Worm (Caenorhabditis elegans) whole organism, L4 larva: ENCODE measurements around the gene C34C6.9.
A peak's percentile ranks its signal among the peaks of the same experiment; 100 is the strongest.

ENCODE experiments used
- D1046.2 ChIP-seq: fragments of 200-800 bp; sonication (Bioruptor generic); IDR thresholded peaks from 2 replicates; pipeline ENCODE4 v1.3.6; 2022; ENCODE audit warnings: missing genetic modification characterization, missing compliant biosample characterization
- F44E2.7 ChIP-seq: fragments of 200-800 bp; sonication (Bioruptor generic); IDR thresholded peaks from 2 replicates; pipeline ENCODE4 v2.1.2; 2022; ENCODE audit warnings: missing genetic modification characterization, missing compliant biosample characterization
- F49E8.2 ChIP-seq: sonication (generic microtip); optimal IDR thresholded peaks from 2 replicates; lab custom pipeline; 2016; ENCODE audit warnings: missing compliant biosample characterization, mild to moderate bottlenecking, missing genetic modification characterization, borderline replicate concordance
- T26A8.4 ChIP-seq: fragments of 200-800 bp; sonication (Bioruptor generic); IDR thresholded peaks from 2 replicates; pipeline ENCODE4 v1.3.6; 2022; ENCODE audit warnings: missing genetic modification characterization, missing compliant biosample characterization
- Y5F2A.4 ChIP-seq: fragments of 200-800 bp; sonication (Bioruptor generic); optimal IDR thresholded peaks from 2 replicates; lab custom pipeline; 2018; ENCODE audit warnings: mild to moderate bottlenecking, missing genetic modification characterization, missing compliant biosample characterization
- Y75B8A.6 ChIP-seq: fragments of 200-800 bp; sonication (Bioruptor generic); IDR thresholded peaks from 2 replicates; pipeline ENCODE4 v1.3.6; 2022; ENCODE audit warnings: missing genetic modification reagents, missing genetic modification characterization, missing compliant biosample characterization
- ZK337.2 ChIP-seq: fragments of 200-800 bp; sonication (Bioruptor generic); IDR thresholded peaks from 2 replicates; pipeline ENCODE4 v1.3.6; 2022; ENCODE audit warnings: missing genetic modification reagents, missing genetic modification characterization, missing compliant biosample characterization
- aha-1 ChIP-seq: fragments of 150-350 bp; peaks from one replicate; lab custom pipeline; 2014; ENCODE audit warnings: missing biosample characterization, missing genetic modification characterization
- aly-2 ChIP-seq: sonication (generic microtip); optimal IDR thresholded peaks from 2 replicates; lab custom pipeline; 2018; ENCODE audit warnings: missing biosample characterization, missing genetic modification characterization
- ceh-28 ChIP-seq: fragments of 150-350 bp; optimal IDR thresholded peaks from 2 replicates; lab custom pipeline; 2014; ENCODE audit warnings: missing biosample characterization, missing genetic modification reagents, missing genetic modification characterization
- ceh-62 ChIP-seq: sonication (generic microtip); optimal IDR thresholded peaks from 2 replicates; lab custom pipeline; 2017; ENCODE audit warnings: missing biosample characterization, missing genetic modification characterization
- ces-1 ChIP-seq: fragments of 150-350 bp; sonication (generic microtip); optimal IDR thresholded peaks from 4 replicates; lab custom pipeline; 2014; ENCODE audit warnings: missing biosample characterization, missing genetic modification reagents, missing genetic modification characterization
- ctbp-1 ChIP-seq: fragments of 200-800 bp; sonication (Bioruptor generic); IDR thresholded peaks from 2 replicates; pipeline ENCODE4 v1.3.6; 2022; ENCODE audit warnings: missing genetic modification reagents, missing genetic modification characterization, missing compliant biosample characterization
- daf-16 ChIP-seq, 3 experiments: sonication (generic microtip); optimal IDR thresholded peaks; 2 replicates each; lab custom pipeline; 2016 to 2017; ENCODE audit warnings: missing genetic modification characterization in 3 of 3, missing genetic modification reagents in 3 of 3, mild to moderate bottlenecking in 2 of 3, missing compliant biosample characterization in 2 of 3, missing biosample characterization in 1 of 3, moderate library complexity in 1 of 3
- daf-8 ChIP-seq: fragments of 200-800 bp; sonication (Bioruptor generic); IDR thresholded peaks from 2 replicates; pipeline ENCODE4 v1.3.6; 2022; ENCODE audit warnings: missing genetic modification characterization, missing compliant biosample characterization
- dmd-8 ChIP-seq: fragments of 200-800 bp; sonication (Bioruptor generic); IDR thresholded peaks from 2 replicates; pipeline ENCODE4 v1.3.6; 2022; ENCODE audit warnings: missing genetic modification characterization, missing compliant biosample characterization
- duxl-1 ChIP-seq: sonication (generic microtip); optimal IDR thresholded peaks from 2 replicates; lab custom pipeline; 2016; ENCODE audit warnings: mild to moderate bottlenecking, missing genetic modification characterization, moderate library complexity, missing compliant biosample characterization; ENCODE audit not compliant: poor library complexity
- dve-1 ChIP-seq: sonication (generic microtip); optimal IDR thresholded peaks from 2 replicates; lab custom pipeline; 2017; ENCODE audit warnings: antibody characterized with exemption, mild to moderate bottlenecking, missing genetic modification characterization, missing compliant biosample characterization; ENCODE audit not compliant: insufficient read depth
- egl-43 ChIP-seq: fragments of 200-800 bp; sonication (Bioruptor generic); IDR thresholded peaks from 2 replicates; pipeline ENCODE4 v1.3.6; 2022; ENCODE audit warnings: missing genetic modification reagents, missing genetic modification characterization, missing compliant biosample characterization
- fos-1 ChIP-seq: fragments of 150-350 bp; optimal IDR thresholded peaks from 2 replicates; lab custom pipeline; 2014; ENCODE audit warnings: missing biosample characterization, missing genetic modification characterization
- hlh-11 ChIP-seq: fragments of 200-800 bp; sonication (Bioruptor generic); optimal IDR thresholded peaks from 2 replicates; lab custom pipeline; 2018; ENCODE audit warnings: mild to moderate bottlenecking, missing genetic modification characterization, missing compliant biosample characterization
- jun-1 ChIP-seq: fragments of 150-350 bp; optimal IDR thresholded peaks from 2 replicates; lab custom pipeline; 2014; ENCODE audit warnings: missing biosample characterization, missing genetic modification reagents, missing genetic modification characterization
- lin-1 ChIP-seq: fragments of 200-800 bp; sonication (Bioruptor generic); IDR thresholded peaks from 2 replicates; pipeline ENCODE4 v1.3.6; 2022; ENCODE audit warnings: missing genetic modification reagents, missing genetic modification characterization, missing compliant biosample characterization
- lin-38 ChIP-seq: fragments of 200-800 bp; sonication (Bioruptor generic); IDR thresholded peaks from 2 replicates; pipeline ENCODE4 v1.3.6; 2022; ENCODE audit warnings: missing genetic modification reagents, missing genetic modification characterization, missing compliant biosample characterization
- mes-2 ChIP-seq: sonication (generic microtip); optimal IDR thresholded peaks from 2 replicates; lab custom pipeline; 2016; ENCODE audit warnings: missing genotype, mild to moderate bottlenecking, missing genetic modification characterization, missing compliant biosample characterization; ENCODE audit not compliant: poor library complexity, severe bottlenecking
- mxl-3 ChIP-seq: fragments of 200-800 bp; sonication (Bioruptor generic); optimal IDR thresholded peaks from 2 replicates; lab custom pipeline; 2018; ENCODE audit warnings: mild to moderate bottlenecking, missing genetic modification characterization, missing compliant biosample characterization
- nhr-102 ChIP-seq: sonication (generic microtip); optimal IDR thresholded peaks from 2 replicates; lab custom pipeline; 2016; ENCODE audit warnings: mild to moderate bottlenecking, missing genetic modification characterization, moderate library complexity, missing compliant biosample characterization
- nhr-11 ChIP-seq: fragments of 150-350 bp; optimal IDR thresholded peaks from 2 replicates; lab custom pipeline; 2014; ENCODE audit warnings: missing biosample characterization, missing genetic modification characterization
- nhr-28 ChIP-seq: fragments of 150-350 bp; optimal IDR thresholded peaks from 2 replicates; lab custom pipeline; 2014; ENCODE audit warnings: missing biosample characterization, missing genetic modification characterization
- nhr-41 ChIP-seq: fragments of 200-800 bp; sonication (Bioruptor generic); IDR thresholded peaks from 2 replicates; pipeline ENCODE4 v1.3.6; 2022; ENCODE audit warnings: missing genetic modification reagents, missing genetic modification characterization, missing compliant biosample characterization
- nhr-6 ChIP-seq: fragments of 150-350 bp; optimal IDR thresholded peaks from 2 replicates; lab custom pipeline; 2014; ENCODE audit warnings: missing biosample characterization, missing genetic modification characterization
- pha-4 ChIP-seq, 2 experiments: fragments of 150-350 bp in 1 of 2; fragments of 200-800 bp in 1 of 2; sonication (Bioruptor generic) in 1 of 2; IDR thresholded peaks in 1 of 2; optimal IDR thresholded peaks in 1 of 2; 2 replicates each; pipeline versions ENCODE4 v1.3.6 to Lab custom; 2014 to 2022; ENCODE audit warnings: missing genetic modification characterization in 2 of 2, missing genetic modification reagents in 2 of 2, missing biosample characterization in 1 of 2, missing compliant biosample characterization in 1 of 2
- snpc-4 ChIP-seq: fragments of 150-350 bp; optimal IDR thresholded peaks from 2 replicates; lab custom pipeline; 2014; ENCODE audit warnings: missing biosample characterization, missing genetic modification characterization
- unc-130 ChIP-seq: sonication (generic microtip); optimal IDR thresholded peaks from 2 replicates; lab custom pipeline; 2016; ENCODE audit warnings: missing genetic modification reagents, missing genetic modification characterization, missing compliant biosample characterization
- unc-39 ChIP-seq: sonication (generic microtip); optimal IDR thresholded peaks from 2 replicates; lab custom pipeline; 2017; ENCODE audit warnings: missing biosample characterization, missing genetic modification characterization

Gene C34C6.9

ce11 chrII:8641131-8641530, 44.6 kb upstream of the C34C6.9 start, which contains the start of gene D2085.7:
D2085.7 (plus strand) TSS chrII:8641381.
- TF ChIP-seq ctbp-1 (GFP tag; lab: Robert Waterston, UW) (no peak), fos-1 (tag; lab: Kevin White, UChicago) (no peak), snpc-4 (no peak), mes-2 (peak; percentile 10), dve-1 (tag; lab: Kevin White, UChicago) (peak; percentile 9), ZK337.2 (GFP tag; lab: Robert Waterston, UW) (no peak), hlh-11 (tag; lab: Kevin White, UChicago) (peak; percentile 14), daf-16 (GFP tag; optimal IDR thresholded peaks at IDR 0.05; lab: Kevin White, UChicago) (no peak), daf-16 (tag; optimal IDR thresholded peaks at IDR 0.05; lab: Kevin White, UChicago) (peak; percentile 19), mxl-3 (no peak), nhr-28 (peak; percentile 3)
- TF ChIP-seq, all 104 proteins: peak for 5

- TF ChIP-seq nhr-41 (GFP tag; lab: Robert Waterston, UW): no peak
- TF ChIP-seq lin-38: no peak
- no peak for TF ChIP-seq D1046.2 (GFP tag; lab: Robert Waterston, UW)
- TF ChIP-seq ceh-28: no peak
- no peak for TF ChIP-seq nhr-11 (tag; lab: Kevin White, UChicago)
- TF ChIP-seq egl-43 (GFP tag; lab: Robert Waterston, UW): no peak
- TF ChIP-seq unc-39 (tag; lab: Kevin White, UChicago): no peak
- TF ChIP-seq daf-8 (GFP tag; lab: Robert Waterston, UW): no peak
These were observed 43.3 kb upstream of the C34C6.9 start for ce11 chrII:8642376-8642775.

- TF ChIP-seq aha-1 (tag; lab: Kevin White, UChicago): peak; percentile 50
- no peak for TF ChIP-seq Y5F2A.4 (GFP tag; lab: Kevin White, UChicago)
These were observed 41.9 kb upstream of the C34C6.9 start for ce11 chrII:8643627-8644356.

- TF ChIP-seq aha-1 (tag; lab: Kevin White, UChicago) (peak; percentile 94), nhr-6 (no peak), ceh-62 (tag; lab: Kevin White, UChicago) (no peak)
These were observed 39.3 kb upstream of the C34C6.9 start for ce11 chrII:8646437-8646836.

ce11 chrII:8648843-8649242, 36.9 kb upstream of the C34C6.9 start:
- no peak for TF ChIP-seq nhr-102
- no peak for TF ChIP-seq nhr-41 (GFP tag; lab: Robert Waterston, UW)
- TF ChIP-seq unc-39 (tag; lab: Kevin White, UChicago): no peak
- no peak for TF ChIP-seq aly-2 (tag; lab: Kevin White, UChicago)
- TF ChIP-seq F49E8.2 (tag; lab: Kevin White, UChicago): no peak
- TF ChIP-seq Y75B8A.6 (GFP tag; lab: Robert Waterston, UW): no peak
- no peak for TF ChIP-seq unc-130 (GFP tag; lab: Kevin White, UChicago)
- no peak for TF ChIP-seq duxl-1 (tag; lab: Kevin White, UChicago)
- no peak for TF ChIP-seq jun-1 (tag; lab: Kevin White, UChicago)
- TF ChIP-seq pha-4 (GFP tag; IDR thresholded peaks at IDR 0.05; lab: Robert Waterston, UW): no peak
- no peak for TF ChIP-seq pha-4 (tag; optimal IDR thresholded peaks at IDR 0.05; lab: Kevin White, UChicago)
- TF ChIP-seq F44E2.7 (GFP tag; lab: Robert Waterston, UW): no peak
- TF ChIP-seq T26A8.4 (GFP tag; lab: Robert Waterston, UW): no peak
- no peak for TF ChIP-seq ces-1 (GFP tag; lab: Kevin White, UChicago)
- TF ChIP-seq dmd-8 (GFP tag; lab: Robert Waterston, UW): no peak
- no peak for TF ChIP-seq ZK337.2 (GFP tag; lab: Robert Waterston, UW)
- no peak for TF ChIP-seq mes-2
- TF ChIP-seq lin-1 (GFP tag; lab: Robert Waterston, UW): no peak
